Worm (Caenorhabditis elegans): ENCODE measurements around the gene vem-1.

vem-1 gene

DNA sequence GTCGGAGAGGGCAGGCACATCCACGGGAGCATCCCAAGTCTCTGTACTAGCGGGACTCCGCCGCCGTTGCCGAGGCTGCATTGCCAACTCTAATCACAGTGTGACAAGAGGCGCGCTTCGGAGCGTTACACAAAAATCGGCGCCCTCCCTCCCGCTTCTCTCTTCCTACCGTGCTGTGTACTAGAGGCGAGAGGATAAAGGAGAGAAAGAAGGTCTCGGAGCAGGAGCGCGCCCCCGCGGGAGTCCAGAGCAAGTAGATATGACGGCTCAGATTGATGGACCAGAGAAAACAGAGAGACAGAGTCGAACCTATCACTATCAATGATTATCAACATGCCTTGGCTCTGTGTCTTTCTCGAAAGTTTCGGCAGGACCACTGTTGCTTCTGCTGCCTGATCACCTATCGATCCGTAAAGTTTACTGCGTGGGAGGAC, 35.3 kb downstream of the vem-1 start:
- TF ChIP-seq ceh-34 (tag; optimal IDR thresholded peaks at IDR 0.05) (peak; percentile 53), ceh-9 (tag; optimal IDR thresholded peaks at IDR 0.05) (no peak), pha-4 (tag; optimal IDR thresholded peaks at IDR 0.05) (no peak), pag-3 (tag; optimal IDR thresholded peaks at IDR 0.05; ENCODE audit: borderline replicate concordance) (no peak), ceh-31 (tag; optimal IDR thresholded peaks at IDR 0.05) (peak; percentile 1), tbx-2 (tag; optimal IDR thresholded peaks at IDR 0.05) (peak; percentile 26), pat-9 (tag; optimal IDR thresholded peaks at IDR 0.05) (peak; percentile 68), unc-3 (GFP tag; conservative IDR thresholded peaks at IDR 0.05) (no peak), unc-3 (tag; optimal IDR thresholded peaks at IDR 0.05) (no peak), fkh-6 (tag; optimal IDR thresholded peaks at IDR 0.05) (peak; percentile 4), pha-2 (tag; optimal IDR thresholded peaks at IDR 0.05) (no peak), nfya-1 (tag; optimal IDR thresholded peaks at IDR 0.05) (peak; percentile 33), sdc-2 (tag; optimal IDR thresholded peaks at IDR 0.05) (peak; percentile 65), ceh-19 (GFP tag; optimal IDR thresholded peaks at IDR 0.05) (no peak), F13H6.1 (tag; optimal IDR thresholded peaks at IDR 0.05) (peak; percentile 8), npax-4 (tag; optimal IDR thresholded peaks at IDR 0.05) (no peak), ceh-18 (tag; optimal IDR thresholded peaks at IDR 0.05) (peak; percentile 90), ama-1 (optimal IDR thresholded peaks at IDR 0.05) (no peak), rnt-1 (tag; optimal IDR thresholded peaks at IDR 0.05) (peak; percentile 82)

DNA sequence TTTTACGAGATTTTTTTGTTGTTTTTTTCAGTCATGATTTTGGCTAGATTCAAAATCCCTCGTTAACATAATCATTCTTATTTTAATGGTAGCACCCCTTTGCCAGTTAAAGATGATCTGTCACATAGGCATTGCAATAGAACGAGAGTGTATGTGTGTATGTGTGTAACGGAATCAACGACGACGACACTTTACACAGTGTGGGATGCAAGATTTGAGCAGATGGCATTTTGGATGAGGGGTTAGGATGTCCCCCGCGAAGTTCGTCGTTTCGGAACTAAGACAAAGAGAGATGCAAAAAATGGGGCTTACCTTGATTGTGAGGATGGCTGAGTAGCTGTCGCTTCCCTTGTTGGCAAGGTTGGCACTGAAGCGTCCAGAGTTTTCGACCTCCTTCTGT, 36.3 kb downstream of the vem-1 start:
- TF ChIP-seq ceh-34 (tag; optimal IDR thresholded peaks at IDR 0.05) (no peak), unc-55 (GFP tag; optimal IDR thresholded peaks at IDR 0.05) (peak; percentile 19)

DNA sequence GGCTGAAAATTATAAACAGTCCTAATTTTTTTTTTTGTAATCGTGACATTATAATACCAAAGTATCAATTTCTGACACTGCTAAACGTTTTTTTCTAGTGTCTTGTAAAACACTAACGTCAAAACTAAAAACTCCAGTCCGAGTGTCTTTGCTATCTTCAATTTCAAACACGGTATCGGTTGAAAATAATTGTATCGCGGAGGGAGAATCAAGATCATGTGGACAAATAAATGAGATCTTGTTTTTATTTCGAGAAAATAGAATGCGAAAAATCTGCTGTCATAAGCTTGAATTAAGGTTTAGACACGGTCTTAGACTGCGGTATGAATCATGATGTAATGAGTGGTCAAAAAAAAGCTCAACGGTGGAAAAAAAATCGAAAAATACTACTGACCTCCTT, 39.7 kb downstream of the vem-1 start:
- TF ChIP-seq npax-4 (tag; optimal IDR thresholded peaks at IDR 0.05) (no peak), sdc-2 (tag; optimal IDR thresholded peaks at IDR 0.05) (peak; percentile 96)

DNA sequence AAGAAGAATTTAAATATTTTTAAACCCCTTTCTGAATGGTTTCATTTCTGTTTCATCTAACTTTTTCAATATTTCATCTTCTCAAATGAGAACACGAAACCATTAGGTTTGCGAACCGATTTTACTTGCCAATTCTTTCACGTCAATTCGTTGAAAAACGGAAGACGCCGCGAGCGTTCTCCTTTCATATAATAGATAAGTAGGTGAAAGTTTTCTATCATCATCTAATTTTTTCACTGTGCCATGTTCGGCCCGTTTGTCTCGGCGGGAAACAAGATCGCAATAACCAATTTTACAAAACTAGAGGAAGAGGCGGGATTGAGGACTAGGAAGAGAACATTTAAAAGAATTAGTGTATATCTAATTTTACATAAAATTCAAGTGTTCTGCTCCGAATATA, 43.2 kb downstream of the vem-1 start, which contains the start of gene C18A11.4:
Gene C18A11.4, plus strand, starts transcription at position 367 of the 400 bp plus-strand sequence.
- TF ChIP-seq ceh-22 (tag; optimal IDR thresholded peaks at IDR 0.05) (no peak), nhr-11 (tag; optimal IDR thresholded peaks at IDR 0.05) (no peak), ceh-6 (GFP tag; optimal IDR thresholded peaks at IDR 0.05) (no peak), hlh-6 (tag; optimal IDR thresholded peaks at IDR 0.05) (no peak), sdc-2 (tag; optimal IDR thresholded peaks at IDR 0.05) (no peak), ceh-24 (tag; optimal IDR thresholded peaks at IDR 0.05) (no peak), fkh-10 (GFP tag; optimal IDR thresholded peaks at IDR 0.05) (no peak), pax-1 (tag; optimal IDR thresholded peaks at IDR 0.05) (no peak), pha-4 (tag; optimal IDR thresholded peaks at IDR 0.05) (no peak), hlh-30 (tag; optimal IDR thresholded peaks at IDR 0.05; ENCODE audit: insufficient read depth) (no peak), zip-5 (tag; optimal IDR thresholded peaks at IDR 0.05) (no peak), hlh-8 (tag; optimal IDR thresholded peaks at IDR 0.05) (no peak), ttx-3 (tag; optimal IDR thresholded peaks at IDR 0.05) (no peak), pat-9 (tag; optimal IDR thresholded peaks at IDR 0.05) (no peak), ceh-30 (tag; optimal IDR thresholded peaks at IDR 0.05) (no peak)

DNA sequence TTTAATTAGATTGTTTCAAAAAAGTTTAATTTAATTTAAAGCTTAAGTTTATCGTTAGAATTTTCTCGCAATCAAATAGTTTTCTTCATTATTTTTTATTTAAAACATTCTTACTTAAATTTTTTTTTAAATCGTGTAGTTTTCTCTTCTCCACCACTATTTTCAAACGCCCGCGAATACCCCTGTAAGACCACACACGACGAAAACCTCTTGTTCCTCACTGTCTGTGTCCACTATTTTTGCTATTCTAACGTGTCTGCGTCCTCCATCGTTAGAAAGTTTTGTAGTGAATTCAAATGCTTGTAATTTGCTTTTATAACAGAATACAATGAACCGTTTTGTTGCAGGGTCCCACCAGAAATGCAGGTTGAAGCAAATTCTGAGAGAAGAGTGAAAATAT, 47.4 kb downstream of the vem-1 start, which contains the start of gene xol-1:
Gene xol-1, plus strand, starts transcription at position 347 of the 400 bp plus-strand sequence.
- TF ChIP-seq sdc-2 (tag; optimal IDR thresholded peaks at IDR 0.05) (peak; percentile 83), tbx-2 (tag; optimal IDR thresholded peaks at IDR 0.05) (no peak)
